Worm (Caenorhabditis elegans): ENCODE results near the gene srxa-1.
A peak's percentile ranks its signal among the peaks of the same experiment; 100 is the strongest.

The srxa-1 gene

DNA sequence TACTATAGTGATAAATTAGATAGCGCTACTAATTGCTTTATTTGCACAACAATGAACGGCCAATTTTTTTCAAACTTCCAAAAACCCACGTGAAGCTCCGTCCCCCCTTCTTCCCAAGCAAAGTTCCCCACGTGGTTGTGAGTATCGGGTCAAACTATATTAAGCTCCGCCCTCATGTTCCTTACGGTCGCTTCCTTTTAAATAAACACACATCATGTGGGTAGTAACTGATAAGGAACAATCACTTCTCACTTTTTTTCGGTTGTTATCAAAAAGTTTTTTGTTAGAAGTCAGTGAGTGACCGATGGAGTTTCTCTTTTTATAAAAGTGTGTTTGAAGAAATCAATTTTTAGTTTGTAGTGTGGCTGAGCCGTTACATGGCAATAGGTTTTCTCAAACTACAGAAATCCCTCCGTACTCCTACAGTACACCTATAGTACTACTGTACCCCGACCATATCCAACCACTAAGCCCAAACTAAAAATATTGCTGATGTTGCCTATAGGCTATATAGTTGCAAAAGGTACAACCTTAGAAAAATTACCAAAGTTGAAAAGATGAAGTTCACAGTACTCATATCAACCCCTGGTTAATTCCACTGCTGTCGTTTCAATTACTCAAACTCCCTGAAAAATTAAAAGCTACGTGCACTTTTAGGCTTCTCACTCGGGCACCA is 19.4 kb upstream of the srxa-1 start:
- peak; percentile 1 for TF ChIP-seq nhr-6 (tag; optimal IDR thresholded peaks at IDR 0.05)
- TF ChIP-seq nhr-11 (tag; optimal IDR thresholded peaks at IDR 0.05): no peak
- peak; percentile 73 for TF ChIP-seq nhr-77 (tag; optimal IDR thresholded peaks at IDR 0.05)
- TF ChIP-seq daf-8 (GFP tag; IDR thresholded peaks at IDR 0.05): no peak
- peak; percentile 56 for TF ChIP-seq T20F7.1 (GFP tag; optimal IDR thresholded peaks at IDR 0.05)
- no peak for TF ChIP-seq saeg-2 (GFP tag; IDR thresholded peaks at IDR 0.05)
- no peak for TF ChIP-seq nhr-42 (GFP tag; IDR thresholded peaks at IDR 0.05)
- no peak for TF ChIP-seq fkh-10 (GFP tag; optimal IDR thresholded peaks at IDR 0.05)
- no peak for TF ChIP-seq attf-4 (tag; optimal IDR thresholded peaks at IDR 0.05)
- no peak for TF ChIP-seq zip-2 (tag; optimal IDR thresholded peaks at IDR 0.05)
- TF ChIP-seq ztf-7 (tag; optimal IDR thresholded peaks at IDR 0.05): no peak
- TF ChIP-seq ZK546.5 (tag; optimal IDR thresholded peaks at IDR 0.05): no peak
- no peak for TF ChIP-seq sdz-12 (GFP tag; optimal IDR thresholded peaks at IDR 0.05)
- TF ChIP-seq R02D3.7 (tag; optimal IDR thresholded peaks at IDR 0.05): no peak
- no peak for TF ChIP-seq snpc-1.2 (GFP tag; IDR thresholded peaks at IDR 0.05)
- TF ChIP-seq egl-27 (tag; optimal IDR thresholded peaks at IDR 0.05): no peak
- no peak for TF ChIP-seq F37D6.2 (tag; optimal IDR thresholded peaks at IDR 0.05)
- TF ChIP-seq pha-4 (GFP tag; IDR thresholded peaks at IDR 0.05): 0 out of 2 replicates have a peak, but pooled peaks have one; percentile 40
- TF ChIP-seq pha-4 (tag; optimal IDR thresholded peaks at IDR 0.05): no peak
- TF ChIP-seq mxl-3 (GFP tag; optimal IDR thresholded peaks at IDR 0.05): peak; percentile 60
- TF ChIP-seq spr-1 (tag; optimal IDR thresholded peaks at IDR 0.05): no peak
- TF ChIP-seq tra-1 (GFP tag; IDR thresholded peaks at IDR 0.05): peak; percentile 55; the same call in 1 of the 2 replicates
- no peak for TF ChIP-seq Y75B8A.6 (GFP tag; IDR thresholded peaks at IDR 0.05)
- TF ChIP-seq lin-1 (GFP tag; IDR thresholded peaks at IDR 0.05): peak; percentile 19; the same call in 1 of the 2 replicates
- TF ChIP-seq dmd-8 (GFP tag; IDR thresholded peaks at IDR 0.05): no peak
- TF ChIP-seq gei-8 (GFP tag; optimal IDR thresholded peaks at IDR 0.05): no peak
- peak; percentile 46 for TF ChIP-seq mes-2 (tag; optimal IDR thresholded peaks at IDR 0.05; ENCODE audit: poor library complexity, severe bottlenecking)
- TF ChIP-seq nhr-25 (tag; optimal IDR thresholded peaks at IDR 0.05; ENCODE audit: borderline replicate concordance, insufficient read depth): no peak
- TF ChIP-seq ceh-82 (tag; optimal IDR thresholded peaks at IDR 0.05): no peak
- no peak for TF ChIP-seq ceh-28 (tag; optimal IDR thresholded peaks at IDR 0.05)
- TF ChIP-seq F49E8.2 (tag; optimal IDR thresholded peaks at IDR 0.05; ENCODE audit: borderline replicate concordance): no peak
- no peak for TF ChIP-seq set-16 (GFP tag; IDR thresholded peaks at IDR 0.05)
- no peak for TF ChIP-seq duxl-1 (tag; optimal IDR thresholded peaks at IDR 0.05; ENCODE audit: poor library complexity)
- TF ChIP-seq mep-1 (tag; optimal IDR thresholded peaks at IDR 0.05): peak; percentile 32
- no peak for TF ChIP-seq fos-1 (tag; optimal IDR thresholded peaks at IDR 0.05)
- TF ChIP-seq F44E2.7 (GFP tag; IDR thresholded peaks at IDR 0.05): no peak
- no peak for TF ChIP-seq lin-38 (GFP tag; IDR thresholded peaks at IDR 0.05)
- TF ChIP-seq D1046.2 (GFP tag; IDR thresholded peaks at IDR 0.05): no peak
- TF ChIP-seq rbr-2 (tag; optimal IDR thresholded peaks at IDR 0.05): no peak
- peak; percentile 92 for TF ChIP-seq hlh-30 (tag; optimal IDR thresholded peaks at IDR 0.05; ENCODE audit: insufficient read depth)
- no peak for TF ChIP-seq dmd-9 (GFP tag; IDR thresholded peaks at IDR 0.05)
- TF ChIP-seq nhr-10 (tag; optimal IDR thresholded peaks at IDR 0.05): peak; percentile 78
- no peak for TF ChIP-seq hmg-1.1 (GFP tag; IDR thresholded peaks at IDR 0.05)
- TF ChIP-seq nhr-111 (GFP tag; optimal IDR thresholded peaks at IDR 0.05): no peak
- TF ChIP-seq daf-19 (GFP tag; conservative IDR thresholded peaks at IDR 0.05): no peak
- TF ChIP-seq Y5F2A.4 (GFP tag; optimal IDR thresholded peaks at IDR 0.05): no peak
- peak; percentile 88 for TF ChIP-seq nhr-28 (tag; optimal IDR thresholded peaks at IDR 0.05)
- no peak for TF ChIP-seq aly-2 (tag; optimal IDR thresholded peaks at IDR 0.05)
- peak; percentile 67; the same call in 1 of the 2 replicates for TF ChIP-seq mxl-2 (GFP tag; conservative IDR thresholded peaks at IDR 0.05)
- peak; percentile 71; the same call in 1 of the 2 replicates for TF ChIP-seq ceh-20 (GFP tag; IDR thresholded peaks at IDR 0.05)
- no peak for TF ChIP-seq ztf-11 (tag; optimal IDR thresholded peaks at IDR 0.05)

All from whole organism, L4 larva.